Worm (Caenorhabditis elegans): ENCODE measurements around the gene T28F3.9.

T28F3.9 gene

ce11 chrIV:17265279-17265678, 43.0 kb upstream of the T28F3.9 start, which contains the start of gene str-187:
TSS of gene str-187 (plus strand) at chrIV:17265579.
- no peak for TF ChIP-seq lin-32 (GFP tag; optimal IDR thresholded peaks at IDR 0.05)
- no peak for TF ChIP-seq M03D4.4 (tag; optimal IDR thresholded peaks at IDR 0.05)
- TF ChIP-seq mab-5 (tag; optimal IDR thresholded peaks at IDR 0.05), result no peak
- no peak for TF ChIP-seq lsy-2 (tag; optimal IDR thresholded peaks at IDR 0.05)
- TF ChIP-seq pha-4 (tag; optimal IDR thresholded peaks at IDR 0.05), result no peak
- no peak for TF ChIP-seq nhr-237 (tag; optimal IDR thresholded peaks at IDR 0.05)
- no peak for TF ChIP-seq mls-2 (tag; optimal IDR thresholded peaks at IDR 0.05)
- TF ChIP-seq unc-39 (tag; optimal IDR thresholded peaks at IDR 0.05), result no peak
- no peak for TF ChIP-seq sptf-1 (tag; optimal IDR thresholded peaks at IDR 0.05)
- TF ChIP-seq nhr-12 (tag; optimal IDR thresholded peaks at IDR 0.05), result no peak
- TF ChIP-seq sem-2 (GFP tag; optimal IDR thresholded peaks at IDR 0.05), result no peak
- TF ChIP-seq bed-3 (GFP tag; optimal IDR thresholded peaks at IDR 0.05), result no peak
- TF ChIP-seq unc-120 (tag; optimal IDR thresholded peaks at IDR 0.05; ENCODE audit: poor library complexity, severe bottlenecking), result no peak
- no peak for TF ChIP-seq ztf-11 (tag; optimal IDR thresholded peaks at IDR 0.05)
- TF ChIP-seq lin-13 (tag; optimal IDR thresholded peaks at IDR 0.05), result no peak
- TF ChIP-seq zip-8 (tag; optimal IDR thresholded peaks at IDR 0.05), result no peak

- TF ChIP-seq mls-2 (tag; optimal IDR thresholded peaks at IDR 0.05) (no peak), nhr-12 (tag; optimal IDR thresholded peaks at IDR 0.05) (no peak), tbx-8 (GFP tag; optimal IDR thresholded peaks at IDR 0.05) (no peak)
These were observed 42.6 kb upstream of the T28F3.9 start for ce11 chrIV:17265716-17266115.

ce11 chrIV:17267304-17267891, 40.9 kb upstream of the T28F3.9 start:
- TF ChIP-seq unc-62 (GFP tag; optimal IDR thresholded peaks at IDR 0.05) (no peak), ces-1 (GFP tag; optimal IDR thresholded peaks at IDR 0.05) (peak; percentile 44), nhr-2 (tag; optimal IDR thresholded peaks at IDR 0.05) (peak; percentile 2), cnd-1 (tag; optimal IDR thresholded peaks at IDR 0.05) (no peak), flh-1 (GFP tag; optimal IDR thresholded peaks at IDR 0.05) (no peak)

ce11 chrIV:17268069-17268468, 40.2 kb upstream of the T28F3.9 start:
- TF ChIP-seq ces-1 (GFP tag; optimal IDR thresholded peaks at IDR 0.05) (no peak), flh-1 (GFP tag; optimal IDR thresholded peaks at IDR 0.05) (no peak), unc-39 (tag; optimal IDR thresholded peaks at IDR 0.05) (no peak), unc-62 (GFP tag; optimal IDR thresholded peaks at IDR 0.05) (no peak), tbx-8 (GFP tag; optimal IDR thresholded peaks at IDR 0.05) (no peak), mls-2 (tag; optimal IDR thresholded peaks at IDR 0.05) (no peak), nhr-12 (tag; optimal IDR thresholded peaks at IDR 0.05) (no peak), elt-1 (tag; optimal IDR thresholded peaks at IDR 0.05; ENCODE audit: borderline replicate concordance, insufficient read depth) (no peak)

- TF ChIP-seq ceh-43 (GFP tag; optimal IDR thresholded peaks at IDR 0.05) (no peak), sem-2 (GFP tag; optimal IDR thresholded peaks at IDR 0.05) (no peak), nhr-76 (tag; optimal IDR thresholded peaks at IDR 0.05) (no peak), M03D4.4 (tag; optimal IDR thresholded peaks at IDR 0.05) (no peak), mls-2 (tag; optimal IDR thresholded peaks at IDR 0.05) (peak; percentile 13), ztf-11 (tag; optimal IDR thresholded peaks at IDR 0.05) (no peak), pha-4 (tag; optimal IDR thresholded peaks at IDR 0.05) (no peak), hlh-1 (tag; optimal IDR thresholded peaks at IDR 0.05) (peak; percentile 51), nhr-2 (tag; optimal IDR thresholded peaks at IDR 0.05) (no peak), lin-13 (tag; optimal IDR thresholded peaks at IDR 0.05) (no peak), nhr-237 (tag; optimal IDR thresholded peaks at IDR 0.05) (peak; percentile 3), ceh-39 (tag; optimal IDR thresholded peaks at IDR 0.05) (no peak), sptf-1 (tag; optimal IDR thresholded peaks at IDR 0.05) (no peak), unc-39 (tag; optimal IDR thresholded peaks at IDR 0.05) (no peak), unc-62 (GFP tag; optimal IDR thresholded peaks at IDR 0.05) (peak; percentile 78), elt-1 (tag; optimal IDR thresholded peaks at IDR 0.05; ENCODE audit: borderline replicate concordance, insufficient read depth) (no peak), mep-1 (tag; optimal IDR thresholded peaks at IDR 0.05) (no peak), elt-3 (tag; optimal IDR thresholded peaks at IDR 0.05) (no peak), ces-1 (GFP tag; optimal IDR thresholded peaks at IDR 0.05) (peak; percentile 93), flh-1 (GFP tag; optimal IDR thresholded peaks at IDR 0.05) (no peak), zip-8 (tag; optimal IDR thresholded peaks at IDR 0.05) (no peak), nhr-28 (tag; optimal IDR thresholded peaks at IDR 0.05) (no peak), unc-120 (tag; optimal IDR thresholded peaks at IDR 0.05; ENCODE audit: poor library complexity, severe bottlenecking) (peak; percentile 57), ham-2 (GFP tag; optimal IDR thresholded peaks at IDR 0.05) (no peak), ceh-83 (GFP tag; optimal IDR thresholded peaks at IDR 0.05) (no peak), bed-3 (GFP tag; optimal IDR thresholded peaks at IDR 0.05) (no peak), drap-1 (GFP tag; optimal IDR thresholded peaks at IDR 0.05) (no peak), lin-32 (GFP tag; optimal IDR thresholded peaks at IDR 0.05) (no peak), lsy-2 (tag; optimal IDR thresholded peaks at IDR 0.05) (peak; percentile 14), cnd-1 (tag; optimal IDR thresholded peaks at IDR 0.05) (peak; percentile 5), tbx-8 (GFP tag; optimal IDR thresholded peaks at IDR 0.05) (no peak), blmp-1 (tag; optimal IDR thresholded peaks at IDR 0.05) (peak; percentile 8), mab-5 (tag; optimal IDR thresholded peaks at IDR 0.05) (peak; percentile 48), snpc-4 (tag; optimal IDR thresholded peaks at IDR 0.05) (no peak), nhr-12 (tag; optimal IDR thresholded peaks at IDR 0.05) (no peak)
These were observed 39.7 kb upstream of the T28F3.9 start for ce11 chrIV:17268628-17269027.

Measured in whole organism, mixed stage, embryonic.